Worm (Caenorhabditis elegans): ENCODE measurements around the gene C27F2.7.

DNA sequence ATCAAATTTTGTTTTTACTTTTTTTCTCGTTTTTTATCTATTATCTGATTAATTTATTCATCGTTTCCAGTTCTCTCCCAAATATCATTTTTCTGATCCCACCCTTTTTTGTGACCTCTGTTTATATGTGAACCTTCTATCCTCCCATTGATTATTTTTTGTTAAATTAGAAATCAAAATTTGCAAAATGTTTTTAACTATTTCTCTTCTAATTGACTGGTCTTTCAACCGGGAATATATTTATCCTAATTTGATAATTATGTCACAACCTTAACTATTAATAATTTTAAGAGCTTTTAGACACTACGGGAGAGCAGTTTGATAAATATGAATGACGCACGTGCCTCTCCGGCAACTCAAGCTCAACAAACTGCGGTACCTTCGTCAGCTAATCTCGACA lies 40.1 kb downstream of the C27F2.7 start, which contains the start of gene ntl-9:
- TF ChIP-seq elt-3 (tag; optimal IDR thresholded peaks at IDR 0.05) = no peak
- TF ChIP-seq eor-1 (tag; optimal IDR thresholded peaks at IDR 0.05) = no peak
- no peak for TF ChIP-seq nhr-76 (tag; optimal IDR thresholded peaks at IDR 0.05)
- TF ChIP-seq nhr-12 (tag; optimal IDR thresholded peaks at IDR 0.05) = no peak
